Fruit fly (Drosophila melanogaster) whole organism, wandering third instar larva: ENCODE measurements around the gene Rim2.

Experiments used
- Abd-B ChIP-seq: fragments of >200 bp; optimal IDR thresholded peaks from 2 replicates; lab custom pipeline; 2017; ENCODE audit warnings: missing biosample characterization, missing genetic modification characterization
- CG32264 ChIP-seq: fragments of 200-800 bp; sonication (Bioruptor generic); optimal IDR thresholded peaks from 2 replicates; lab custom pipeline; 2016; ENCODE audit warnings: missing biosample characterization, missing genetic modification characterization
- CG9705 ChIP-seq: fragments of 200-800 bp; sonication (Bioruptor generic); optimal IDR thresholded peaks from 2 replicates; lab custom pipeline; 2018; ENCODE audit warnings: missing biosample characterization, mild to moderate bottlenecking, missing genetic modification characterization
- CrebA ChIP-seq: fragments of 200-800 bp; sonication (Bioruptor generic); optimal IDR thresholded peaks from 2 replicates; lab custom pipeline; 2016; ENCODE audit warnings: missing biosample characterization, mild to moderate bottlenecking, missing genetic modification characterization, borderline replicate concordance
- Dfd ChIP-seq: fragments of >200 bp; optimal IDR thresholded peaks from 2 replicates; lab custom pipeline; 2017; ENCODE audit warnings: missing biosample characterization, missing genetic modification characterization
- Dif ChIP-seq: fragments of 200-275, 200-300 bp; sonication (Bioruptor generic); optimal IDR thresholded peaks from 2 replicates; lab custom pipeline; 2018; ENCODE audit warnings: missing biosample characterization, missing genetic modification characterization; ENCODE audit not compliant: partially characterized antibody
- GATAd ChIP-seq: sonication (Bioruptor generic); optimal IDR thresholded peaks from 2 replicates; lab custom pipeline; 2016; ENCODE audit warnings: missing biosample characterization, missing genetic modification characterization
- Hnf4 ChIP-seq: fragments of 200-800 bp; sonication (Bioruptor generic); optimal IDR thresholded peaks from 2 replicates; lab custom pipeline; 2016; ENCODE audit warnings: missing biosample characterization, mild to moderate bottlenecking, missing genetic modification characterization
- Hr78 ChIP-seq: fragments of >200 bp; optimal IDR thresholded peaks from 2 replicates; lab custom pipeline; 2017; ENCODE audit warnings: missing biosample characterization, missing genetic modification characterization
- Jra ChIP-seq: sonication (Bioruptor generic); optimal IDR thresholded peaks from 2 replicates; lab custom pipeline; 2016; ENCODE audit warnings: missing biosample characterization, missing genetic modification characterization
- Mio ChIP-seq: sonication (Bioruptor generic); optimal IDR thresholded peaks from 2 replicates; lab custom pipeline; 2016; ENCODE audit warnings: missing biosample characterization, missing genetic modification characterization
- Myc ChIP-seq: fragments of >200 bp; optimal IDR thresholded peaks from 2 replicates; lab custom pipeline; 2017
- N ChIP-seq: fragments of >200 bp; optimal IDR thresholded peaks from 2 replicates; lab custom pipeline; 2018; ENCODE audit warnings: missing biosample characterization, missing external identifiers, missing genetic modification characterization
- OdsH ChIP-seq: fragments of 200-800 bp; sonication (Bioruptor generic); optimal IDR thresholded peaks from 2 replicates; lab custom pipeline; 2016; ENCODE audit warnings: missing biosample characterization, mild to moderate bottlenecking, missing genetic modification characterization
- Rel ChIP-seq, 2 experiments: fragments of 200-800 bp; sonication (Bioruptor generic) in 1 of 2; optimal IDR thresholded peaks; 2 replicates in 1 of 2; 3 replicates in 1 of 2; lab custom pipeline; 2016 to 2019; ENCODE audit warnings: mild to moderate bottlenecking in 2 of 2, missing biosample characterization in 2 of 2, missing genetic modification characterization in 2 of 2, moderate library complexity in 1 of 2
- Sp1 ChIP-seq: fragments of 200-800 bp; sonication (Bioruptor generic); optimal IDR thresholded peaks from 3 replicates; lab custom pipeline; 2019; ENCODE audit warnings: missing biosample characterization, mild to moderate bottlenecking, missing genetic modification characterization, moderate library complexity
- Vsx2 ChIP-seq: fragments of 200-300, 225-300 bp; sonication (Bioruptor generic); optimal IDR thresholded peaks from 2 replicates; lab custom pipeline; 2018; ENCODE audit warnings: missing biosample characterization, missing genetic modification characterization; ENCODE audit not compliant: partially characterized antibody
- br ChIP-seq: fragments of 200-800 bp; sonication (Bioruptor generic); optimal IDR thresholded peaks from 2 replicates; lab custom pipeline; 2016; ENCODE audit warnings: missing biosample characterization, missing genetic modification characterization
- brk ChIP-seq: fragments of 200-800 bp; sonication (Bioruptor generic); optimal IDR thresholded peaks from 2 replicates; lab custom pipeline; 2016; ENCODE audit warnings: missing biosample characterization, mild to moderate bottlenecking, missing genetic modification characterization
- dl ChIP-seq, 2 experiments: fragments of 175-275, 200-275 bp in 1 of 2; fragments of 200-275 bp in 1 of 2; sonication (Bioruptor generic); optimal IDR thresholded peaks; lab custom pipeline; 2018; ENCODE audit warnings: mild to moderate bottlenecking in 2 of 2, missing biosample characterization in 2 of 2, missing genetic modification characterization in 2 of 2, moderate library complexity in 2 of 2; ENCODE audit not compliant: partially characterized antibody in 2 of 2, insufficient read depth in 1 of 2
- dmrt93B ChIP-seq: fragments of 200-800 bp; sonication (Bioruptor generic); optimal IDR thresholded peaks from 2 replicates; lab custom pipeline; 2018; ENCODE audit warnings: missing biosample characterization, mild to moderate bottlenecking, missing genetic modification characterization
- dsf ChIP-seq: sonication (Bioruptor generic); optimal IDR thresholded peaks from 2 replicates; lab custom pipeline; 2016; ENCODE audit warnings: missing biosample characterization, missing genetic modification characterization, borderline replicate concordance
- ey ChIP-seq: fragments of 200-800 bp; sonication (Bioruptor generic); optimal IDR thresholded peaks from 2 replicates; lab custom pipeline; 2016; ENCODE audit warnings: missing biosample characterization, missing genetic modification characterization
- foxo ChIP-seq, 2 experiments: fragments of 200-800 bp; sonication (Bioruptor generic); optimal IDR thresholded peaks; 2 replicates in 1 of 2; 3 replicates in 1 of 2; lab custom pipeline; 2016 to 2017; ENCODE audit warnings: missing biosample characterization in 2 of 2, missing genetic modification characterization in 2 of 2
- fru ChIP-seq: fragments of 200-800 bp; sonication (Bioruptor generic); optimal IDR thresholded peaks from 3 replicates; lab custom pipeline; 2016; ENCODE audit warnings: missing biosample characterization, mild to moderate bottlenecking, missing genetic modification characterization
- h ChIP-seq: fragments of 200-800 bp; sonication (Bioruptor generic); optimal IDR thresholded peaks from 3 replicates; lab custom pipeline; 2016; ENCODE audit warnings: missing biosample characterization, mild to moderate bottlenecking, missing genetic modification characterization
- jim ChIP-seq: fragments of 175-275, 200-325 bp; sonication (Bioruptor generic); optimal IDR thresholded peaks from 2 replicates; lab custom pipeline; 2016; ENCODE audit warnings: missing biosample characterization, mild to moderate bottlenecking, missing genetic modification characterization
- lola ChIP-seq: fragments of >200 bp; optimal IDR thresholded peaks from 2 replicates; lab custom pipeline; 2017; ENCODE audit warnings: missing biosample characterization, missing genetic modification characterization
- pan ChIP-seq: fragments of >200 bp; optimal IDR thresholded peaks from 2 replicates; lab custom pipeline; 2017
- psq ChIP-seq: fragments of 200-800 bp; sonication (Bioruptor generic); optimal IDR thresholded peaks from 3 replicates; lab custom pipeline; 2017; ENCODE audit warnings: missing biosample characterization, mild to moderate bottlenecking, missing genetic modification characterization, moderate library complexity
- sage ChIP-seq: fragments of 200-800 bp; sonication (Bioruptor generic); optimal IDR thresholded peaks from 2 replicates; lab custom pipeline; 2016; ENCODE audit warnings: missing biosample characterization, mild to moderate bottlenecking, missing genetic modification characterization
- sv ChIP-seq: fragments of 200-800 bp; sonication (Bioruptor generic); optimal IDR thresholded peaks from 3 replicates; lab custom pipeline; 2016; ENCODE audit warnings: missing biosample characterization, missing genetic modification characterization
- tai ChIP-seq: sonication (Bioruptor generic); optimal IDR thresholded peaks from 2 replicates; lab custom pipeline; 2016; ENCODE audit warnings: missing biosample characterization, missing genetic modification characterization
- usp ChIP-seq: fragments of >200 bp; optimal IDR thresholded peaks from 2 replicates; lab custom pipeline; 2017; ENCODE audit warnings: missing biosample characterization, missing genetic modification characterization
- woc ChIP-seq: sonication (Bioruptor generic); optimal IDR thresholded peaks from 2 replicates; lab custom pipeline; 2016; ENCODE audit warnings: missing biosample characterization, mild to moderate bottlenecking, missing genetic modification characterization

Rim2 gene

dm6 chr2L:1696269-1696668, 27.9 kb downstream of the Rim2 start:
- TF ChIP-seq N (GFP tag; lab: Kevin White, UChicago) (no peak), Hnf4 (no peak), Sp1 (GFP tag; lab: Kevin White, UChicago) (no peak), Hr78 (GFP tag; lab: Kevin White, UChicago) (no peak), sage (GFP tag; lab: Kevin White, UChicago) (no peak), ey (no peak), usp (GFP tag; lab: Kevin White, UChicago) (no peak), Dfd (GFP tag; lab: Kevin White, UChicago) (no peak), Rel (GFP tag; optimal IDR thresholded peaks at IDR 0.05; lab: Kevin White, UChicago) (no peak), Rel (tag; optimal IDR thresholded peaks at IDR 0.05; lab: Kevin White, UChicago) (no peak), sv (GFP tag; lab: Kevin White, UChicago) (no peak), dmrt93B (no peak), Dif (GFP tag; lab: Kevin White, UChicago) (no peak)

DNA sequence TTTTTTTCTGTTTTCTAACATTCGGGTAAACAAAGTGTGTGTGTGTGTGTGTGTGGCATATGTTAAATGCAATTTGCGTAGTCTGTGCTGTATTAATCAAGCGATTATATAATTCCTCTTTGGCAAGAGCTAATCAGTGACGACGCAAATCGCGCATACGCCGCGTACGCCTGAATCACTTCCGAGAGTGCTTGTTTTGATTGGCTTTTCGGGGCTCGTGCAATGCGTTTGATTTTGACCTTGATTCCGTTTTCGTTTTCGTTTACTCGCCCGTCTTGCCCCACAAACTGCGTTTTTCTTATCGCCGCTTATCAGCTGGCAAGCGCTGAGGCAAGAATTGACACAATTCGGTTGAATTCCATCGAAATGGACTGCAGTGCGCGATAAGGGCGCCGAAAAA, 31.3 kb downstream of the Rim2 start:
- TF ChIP-seq foxo (GFP tag; optimal IDR thresholded peaks at IDR 0.05; lab: Kevin White, UChicago) = no peak
- TF ChIP-seq h (GFP tag; lab: Kevin White, UChicago) = peak; percentile 82

DNA sequence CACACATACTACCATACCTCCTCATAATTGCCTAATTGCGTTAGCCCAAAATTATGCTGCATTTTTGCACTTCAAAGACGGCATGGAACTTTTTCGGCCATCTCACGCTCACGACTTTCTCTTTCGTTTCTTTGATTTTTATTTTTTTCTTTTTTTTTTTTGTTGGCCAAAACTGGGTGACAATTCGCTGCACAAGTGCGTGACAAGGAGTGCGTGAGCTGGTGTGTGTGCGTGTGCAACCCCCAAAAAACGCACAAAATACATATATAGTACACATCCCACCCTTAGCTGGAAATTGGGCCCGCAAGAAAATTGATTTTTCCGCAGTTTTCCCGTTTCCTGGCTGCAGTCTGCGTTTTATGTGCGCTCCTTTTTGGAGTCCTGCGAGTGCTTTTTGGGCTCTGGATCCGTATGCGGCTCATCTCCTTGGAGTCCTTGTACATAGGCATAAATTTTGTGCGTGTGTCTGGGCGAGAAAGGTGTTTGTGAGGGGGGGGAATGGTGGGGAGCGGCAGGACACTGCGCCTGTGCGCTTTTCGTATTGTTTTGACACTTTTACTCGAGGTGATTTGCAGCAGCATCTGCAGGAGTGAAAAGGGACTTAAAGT, 52.0 kb downstream of the Rim2 start:
- no peak for TF ChIP-seq CG9705 (GFP tag; lab: Kevin White, UChicago)

dm6 chr2L:1670421-1670820, 53.8 kb downstream of the Rim2 start:
- TF ChIP-seq GATAd (GFP tag; lab: Kevin White, UChicago) (no peak), Vsx2 (GFP tag; lab: Kevin White, UChicago) (peak; percentile 43), Jra (GFP tag; lab: Kevin White, UChicago) (no peak), Abd-B (GFP tag; lab: Kevin White, UChicago) (no peak)

DNA sequence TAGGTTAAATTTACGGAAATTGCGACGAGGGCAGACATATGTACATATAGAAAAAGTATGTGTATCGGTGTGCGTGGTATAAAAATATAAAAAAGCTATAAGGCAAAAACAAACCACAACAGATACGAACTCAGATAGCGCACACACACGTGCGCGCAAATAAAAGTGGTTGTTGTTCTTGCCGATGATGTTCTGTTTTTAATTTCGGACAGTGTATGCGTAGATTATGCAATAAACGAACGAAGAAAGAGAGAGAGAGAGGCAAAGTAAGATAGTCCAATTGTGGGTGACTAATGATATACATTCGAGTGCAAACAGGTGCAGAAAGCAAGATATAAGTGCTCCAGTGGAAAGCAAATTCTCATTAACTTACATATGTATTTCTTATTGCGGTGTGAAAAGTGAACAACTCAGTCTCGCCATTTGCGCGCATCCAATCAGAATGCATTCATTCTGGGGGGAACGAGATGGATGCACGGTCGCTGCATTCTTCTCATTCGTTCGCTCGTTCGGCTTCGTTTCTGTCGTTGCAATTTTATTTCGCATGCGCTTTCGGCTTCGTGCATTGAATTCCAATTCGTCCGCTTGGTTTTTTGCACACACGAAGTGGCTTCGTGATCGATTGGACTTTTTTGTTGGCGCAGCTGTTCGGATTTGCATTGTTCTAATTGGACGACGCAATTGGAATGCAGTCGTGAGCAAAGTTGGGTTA, 54.7 kb downstream of the Rim2 start:
- TF ChIP-seq h (GFP tag; lab: Kevin White, UChicago) (peak; percentile 9), fru (GFP tag; lab: Kevin White, UChicago) (no peak), CG32264 (GFP tag; lab: Kevin White, UChicago) (no peak), tai (no peak), jim (GFP tag; lab: Kevin White, UChicago) (no peak), dsf (GFP tag; lab: Kevin White, UChicago) (no peak), Rel (GFP tag; optimal IDR thresholded peaks at IDR 0.05; lab: Kevin White, UChicago) (no peak), Rel (tag; optimal IDR thresholded peaks at IDR 0.05; lab: Kevin White, UChicago) (peak; percentile 0), psq (GFP tag; lab: Kevin White, UChicago) (peak; percentile 48), Hnf4 (peak; percentile 14), woc (no peak), GATAd (GFP tag; lab: Kevin White, UChicago) (no peak), pan (no peak), Sp1 (GFP tag; lab: Kevin White, UChicago) (no peak), Hr78 (GFP tag; lab: Kevin White, UChicago) (no peak), foxo (GFP tag; optimal IDR thresholded peaks at IDR 0.05; lab: Kevin White, UChicago) (no peak)

DNA sequence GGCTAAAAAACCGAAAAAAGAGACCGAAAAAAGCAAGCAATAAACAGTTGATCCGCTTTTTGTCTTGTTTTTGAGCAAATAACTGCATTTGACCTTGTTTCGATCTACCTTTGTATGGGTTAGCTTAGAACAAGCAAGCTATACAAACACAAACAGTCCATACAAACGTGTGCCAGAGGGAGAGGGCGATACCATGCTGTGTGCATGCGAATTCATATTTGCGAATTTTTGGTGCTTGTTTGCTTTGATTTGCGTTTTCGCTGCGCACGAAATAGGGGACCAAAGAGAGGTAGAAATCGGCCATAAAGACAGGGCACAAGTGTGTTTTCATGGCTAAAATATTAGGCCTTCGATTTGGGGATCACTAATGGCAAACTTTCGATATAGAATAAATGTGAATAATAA, 55.6 kb downstream of the Rim2 start:
- peak; percentile 83 for TF ChIP-seq h (GFP tag; lab: Kevin White, UChicago)
- peak; percentile 65 for TF ChIP-seq brk (GFP tag; lab: Kevin White, UChicago)
- no peak for TF ChIP-seq GATAd (GFP tag; lab: Kevin White, UChicago)
- peak; percentile 62 for TF ChIP-seq dmrt93B
- TF ChIP-seq usp (GFP tag; lab: Kevin White, UChicago) = no peak
- no peak for TF ChIP-seq lola (GFP tag; lab: Kevin White, UChicago)
- TF ChIP-seq Myc (lab: Kevin White, UChicago) = no peak
- no peak for TF ChIP-seq dl (GFP tag; optimal IDR thresholded peaks at IDR 0.05; lab: Kevin White, UChicago; ENCODE audit: insufficient read depth in 1 of 2, partially characterized antibody in 2 of 2)
- peak; percentile 67 for TF ChIP-seq br
- TF ChIP-seq N (GFP tag; lab: Kevin White, UChicago) = peak; percentile 1
- no peak for TF ChIP-seq Abd-B (GFP tag; lab: Kevin White, UChicago)
- no peak for TF ChIP-seq Hr78 (GFP tag; lab: Kevin White, UChicago)
- peak; percentile 70 for TF ChIP-seq Mio
- TF ChIP-seq Jra (GFP tag; lab: Kevin White, UChicago) = peak; percentile 42
- no peak for TF ChIP-seq sv (GFP tag; lab: Kevin White, UChicago)
- peak; percentile 86 for TF ChIP-seq CrebA (GFP tag; lab: Kevin White, UChicago)
- no peak for TF ChIP-seq dsf (GFP tag; lab: Kevin White, UChicago)
- TF ChIP-seq pan = no peak
- peak; percentile 45 for TF ChIP-seq Rel (GFP tag; optimal IDR thresholded peaks at IDR 0.05; lab: Kevin White, UChicago)
- peak; percentile 43 for TF ChIP-seq Rel (tag; optimal IDR thresholded peaks at IDR 0.05; lab: Kevin White, UChicago)
- TF ChIP-seq Vsx2 (GFP tag; lab: Kevin White, UChicago) = no peak
- peak; percentile 20 to 80 for TF ChIP-seq foxo (GFP tag; optimal IDR thresholded peaks at IDR 0.05; lab: Kevin White, UChicago)
- TF ChIP-seq Dif (GFP tag; lab: Kevin White, UChicago) = no peak
- peak; percentile 84 for TF ChIP-seq OdsH (GFP tag; lab: Kevin White, UChicago)
- TF ChIP-seq Sp1 (GFP tag; lab: Kevin White, UChicago) = peak; percentile 64
- TF ChIP-seq psq (GFP tag; lab: Kevin White, UChicago) = peak; percentile 92
